Worm (Caenorhabditis elegans): ENCODE measurements around the gene Y69E1A.8.

Y69E1A.8 gene

ce11 chrIV:10935853-10936491, 30.4 kb upstream of the Y69E1A.8 start, which contains the start of gene lgg-2:
lgg-2 (minus strand) TSS chrIV:10935903.
- TF ChIP-seq elt-2 (tag; optimal IDR thresholded peaks at IDR 0.05) (peak; percentile 92), skn-1 (tag; optimal IDR thresholded peaks at IDR 0.05) (peak; percentile 30), nhr-43 (tag; optimal IDR thresholded peaks at IDR 0.05; ENCODE audit: poor library complexity, severe bottlenecking) (peak; percentile 95), nhr-23 (tag; optimal IDR thresholded peaks at IDR 0.05) (peak; percentile 99), ceh-28 (tag; optimal IDR thresholded peaks at IDR 0.05) (peak; percentile 93), nhr-25 (tag; optimal IDR thresholded peaks at IDR 0.05) (peak; percentile 98), ztf-11 (tag; optimal IDR thresholded peaks at IDR 0.05) (no peak), pha-4 (tag; optimal IDR thresholded peaks at IDR 0.05) (peak; percentile 95), ceh-82 (tag; optimal IDR thresholded peaks at IDR 0.05) (peak; percentile 63), mdl-1 (tag; optimal IDR thresholded peaks at IDR 0.05) (peak; percentile 90), daf-12 (tag; optimal IDR thresholded peaks at IDR 0.05) (no peak), pqm-1 (tag; optimal IDR thresholded peaks at IDR 0.05) (peak; percentile 93), nhr-67 (tag; optimal IDR thresholded peaks at IDR 0.05) (no peak), egl-27 (tag; optimal IDR thresholded peaks at IDR 0.05) (peak; percentile 87), tbx-2 (tag; optimal IDR thresholded peaks at IDR 0.05) (peak; percentile 88), lin-15B (tag; optimal IDR thresholded peaks at IDR 0.05) (peak; percentile 82), nfya-1 (tag; optimal IDR thresholded peaks at IDR 0.05; ENCODE audit: insufficient read depth) (peak; percentile 92), nhr-12 (tag; optimal IDR thresholded peaks at IDR 0.05) (no peak), ceh-16 (tag; optimal IDR thresholded peaks at IDR 0.05) (no peak), unc-62 (GFP tag; optimal IDR thresholded peaks at IDR 0.05) (peak; percentile 94), fkh-2 (tag; optimal IDR thresholded peaks at IDR 0.05) (no peak), nhr-28 (tag; optimal IDR thresholded peaks at IDR 0.05) (no peak), elt-3 (tag; optimal IDR thresholded peaks at IDR 0.05) (peak in 2 of 3 experiments; percentile 33 to 49), jun-1 (tag; optimal IDR thresholded peaks at IDR 0.05) (peak; percentile 95), ztf-4 (tag; optimal IDR thresholded peaks at IDR 0.05) (peak; percentile 93), mml-1 (tag; optimal IDR thresholded peaks at IDR 0.05) (peak; percentile 30), ZK546.5 (tag; optimal IDR thresholded peaks at IDR 0.05) (no peak), R02D3.7 (tag; optimal IDR thresholded peaks at IDR 0.05) (peak; percentile 75), zag-1 (tag; optimal IDR thresholded peaks at IDR 0.05) (no peak), snpc-4 (tag; optimal IDR thresholded peaks at IDR 0.05) (peak; percentile 78), nhr-76 (tag; optimal IDR thresholded peaks at IDR 0.05) (no peak), nhr-237 (tag; optimal IDR thresholded peaks at IDR 0.05) (no peak), aly-2 (tag; optimal IDR thresholded peaks at IDR 0.05) (no peak), egl-5 (tag; optimal IDR thresholded peaks at IDR 0.05) (peak; percentile 74), sea-2 (GFP tag; optimal IDR thresholded peaks at IDR 0.05) (no peak), ama-1 (optimal IDR thresholded peaks at IDR 0.05) (peak; percentile 73), unc-39 (tag; optimal IDR thresholded peaks at IDR 0.05) (no peak), fkh-10 (GFP tag; optimal IDR thresholded peaks at IDR 0.05) (peak; percentile 44), ceh-9 (tag; optimal IDR thresholded peaks at IDR 0.05) (no peak), eor-1 (tag; optimal IDR thresholded peaks at IDR 0.05) (peak in 1 of 2 experiments; percentile 63), elt-1 (tag; optimal IDR thresholded peaks at IDR 0.05) (peak; percentile 88), nhr-77 (tag; optimal IDR thresholded peaks at IDR 0.05) (no peak), hmg-11 (tag; optimal IDR thresholded peaks at IDR 0.05) (peak; percentile 78), nhr-11 (tag; optimal IDR thresholded peaks at IDR 0.05) (peak; percentile 90), lsy-12 (tag; optimal IDR thresholded peaks at IDR 0.05) (peak; percentile 94), fos-1 (tag; optimal IDR thresholded peaks at IDR 0.05) (peak; percentile 79), lin-39 (tag; optimal IDR thresholded peaks at IDR 0.05) (peak; percentile 67)

Data from whole organism, L3 larva.